Fruit fly (Drosophila melanogaster) whole organism, embryonic: ENCODE results near the gene Obp99d.

ENCODE experiments used
- Adf1 ChIP-seq: fragments of 200-800 bp; sonication (Bioruptor generic); IDR thresholded peaks from 2 replicates; pipeline ENCODE4 v1.3.6; 2022; ENCODE audit warnings: missing biosample characterization, missing genetic modification characterization
- Atf-2 ChIP-seq: fragments of 200-800 bp; sonication (Bioruptor generic); optimal IDR thresholded peaks from 2 replicates; lab custom pipeline; 2016; ENCODE audit warnings: missing biosample characterization, missing genetic modification characterization
- Awh ChIP-seq: fragments of 200-800 bp; sonication (Bioruptor generic); IDR thresholded peaks from 2 replicates; pipeline ENCODE4, ENCODE4 v1.3.6; 2022; ENCODE audit warnings: missing biosample characterization, missing genetic modification characterization
- CG10979 ChIP-seq: fragments of 200-800 bp; sonication (Bioruptor generic); optimal IDR thresholded peaks from 2 replicates; lab custom pipeline; 2018; ENCODE audit warnings: missing biosample characterization, mild to moderate bottlenecking, missing genetic modification characterization, moderate library complexity
- CG12659 ChIP-seq: fragments of 200-800 bp; sonication (Bioruptor generic); optimal IDR thresholded peaks from 3 replicates; lab custom pipeline; 2017; ENCODE audit warnings: mild to moderate bottlenecking, missing biosample characterization, missing genetic modification reagents, missing genetic modification characterization
- CG12744 ChIP-seq: fragments of 200-800 bp; sonication (Bioruptor generic); optimal IDR thresholded peaks from 2 replicates; lab custom pipeline; 2016; ENCODE audit warnings: missing biosample characterization, missing genetic modification characterization
- CG12942 ChIP-seq: fragments of 200-800 bp; sonication (Bioruptor generic); optimal IDR thresholded peaks from 3 replicates; lab custom pipeline; 2016; ENCODE audit warnings: missing biosample characterization, missing genetic modification characterization
- CG16815 ChIP-seq: fragments of 200-800 bp; sonication (Bioruptor generic); optimal IDR thresholded peaks from 3 replicates; lab custom pipeline; 2017; ENCODE audit warnings: missing biosample characterization, mild to moderate bottlenecking, missing genetic modification characterization
- CG17328 ChIP-seq: fragments of 200-800 bp; sonication (Bioruptor generic); IDR thresholded peaks from 2 replicates; pipeline ENCODE4 v1.3.6; 2022; ENCODE audit warnings: missing biosample characterization, missing genetic modification characterization
- CG17359 ChIP-seq: fragments of 200-800 bp; sonication (Bioruptor generic); optimal IDR thresholded peaks from 3 replicates; lab custom pipeline; 2018; ENCODE audit warnings: missing biosample characterization, mild to moderate bottlenecking, missing genetic modification characterization, moderate library complexity
- CG2116 ChIP-seq: fragments of 200-800 bp; sonication (Bioruptor generic); optimal IDR thresholded peaks from 3 replicates; lab custom pipeline; 2018; ENCODE audit warnings: missing biosample characterization, mild to moderate bottlenecking, missing genetic modification characterization
- CG2129 ChIP-seq: fragments of 200-800 bp; sonication (Bioruptor generic); IDR thresholded peaks from 2 replicates; pipeline ENCODE4 v1.3.6; 2022; ENCODE audit warnings: missing biosample characterization, missing genetic modification characterization; ENCODE audit not compliant: partially characterized antibody
- CG3065 ChIP-seq: fragments of 200-800 bp; sonication (Bioruptor generic); optimal IDR thresholded peaks from 2 replicates; lab custom pipeline; 2016; ENCODE audit warnings: missing biosample characterization, missing genetic modification characterization
- CG43689 ChIP-seq: fragments of 200-800 bp; sonication (Bioruptor generic); IDR thresholded peaks from 2 replicates; pipeline ENCODE4 v1.3.6; 2022; ENCODE audit warnings: missing biosample characterization, missing genetic modification characterization
- CG4617 ChIP-seq: fragments of 200-800 bp; sonication (Bioruptor generic); optimal IDR thresholded peaks from 3 replicates; lab custom pipeline; 2016; ENCODE audit warnings: missing biosample characterization, missing genetic modification characterization, borderline replicate concordance
- CG4854 ChIP-seq: fragments of 200-800 bp; sonication (Bioruptor generic); optimal IDR thresholded peaks from 2 replicates; lab custom pipeline; 2016; ENCODE audit warnings: missing biosample characterization, missing genetic modification characterization, inconsistent platforms
- CG6254 ChIP-seq: fragments of 200-800 bp; sonication (Bioruptor generic); optimal IDR thresholded peaks from 3 replicates; lab custom pipeline; 2017; ENCODE audit warnings: mild to moderate bottlenecking, missing biosample characterization, missing genetic modification reagents, missing genetic modification characterization
- CG6813 ChIP-seq: fragments of 200-800 bp; sonication (Bioruptor generic); optimal IDR thresholded peaks from 2 replicates; lab custom pipeline; 2017; ENCODE audit warnings: missing biosample characterization, missing genetic modification characterization, mild to moderate bottlenecking, moderate library complexity, missing genetic modification reagents
- CG6854 ChIP-seq: fragments of 200-800 bp; sonication (Bioruptor generic); optimal IDR thresholded peaks from 3 replicates; lab custom pipeline; 2017; ENCODE audit warnings: missing biosample characterization, mild to moderate bottlenecking, missing genetic modification characterization
- CG7556 ChIP-seq: fragments of 200-800 bp; sonication (Bioruptor generic); optimal IDR thresholded peaks from 2 replicates; lab custom pipeline; 2017; ENCODE audit warnings: missing biosample characterization, mild to moderate bottlenecking, missing genetic modification characterization
- CG7786 ChIP-seq: fragments of 200-800 bp; sonication (Bioruptor generic); optimal IDR thresholded peaks from 2 replicates; lab custom pipeline; 2016; ENCODE audit warnings: missing biosample characterization, missing genetic modification characterization
- CG8388 ChIP-seq: fragments of 200-800 bp; sonication (Bioruptor generic); optimal IDR thresholded peaks from 2 replicates; lab custom pipeline; 2019; ENCODE audit warnings: missing biosample characterization, mild to moderate bottlenecking, missing genetic modification characterization, moderate library complexity
- CG9797 ChIP-seq: fragments of 200-800 bp; sonication (Bioruptor generic); optimal IDR thresholded peaks from 3 replicates; lab custom pipeline; 2018; ENCODE audit warnings: missing biosample characterization, mild to moderate bottlenecking, missing genetic modification characterization
- CG9932 ChIP-seq: fragments of 200-800 bp; sonication (Bioruptor generic); IDR thresholded peaks from 2 replicates; pipeline ENCODE4 v1.3.6; 2022; ENCODE audit warnings: missing biosample characterization, missing genetic modification characterization
- Dek ChIP-seq: fragments of 200-800 bp; sonication (Bioruptor generic); optimal IDR thresholded peaks from 3 replicates; lab custom pipeline; 2019; ENCODE audit warnings: missing biosample characterization, mild to moderate bottlenecking, missing genetic modification characterization, moderate library complexity
- Dll ChIP-seq: fragments of 200-800 bp; sonication (Bioruptor generic); IDR thresholded peaks from 4 replicates; pipeline ENCODE4 v1.3.6; 2022; ENCODE audit warnings: missing biosample characterization, missing genetic modification characterization; ENCODE audit not compliant: partially characterized antibody
- HLH3B ChIP-seq: fragments of 200-800 bp; sonication (Bioruptor generic); IDR thresholded peaks from 2 replicates; pipeline ENCODE4 v1.3.6; 2022; ENCODE audit warnings: missing biosample characterization, missing genetic modification characterization
- Lim3 ChIP-seq: fragments of 200-800 bp; sonication (Bioruptor generic); IDR thresholded peaks from 2 replicates; pipeline ENCODE4 v1.3.6; 2022; ENCODE audit warnings: missing biosample characterization, missing genetic modification characterization
- MBD-R2 ChIP-seq: fragments of 200-800 bp; sonication (Bioruptor generic); IDR thresholded peaks from 2 replicates; pipeline ENCODE4 v1.3.6; 2022; ENCODE audit warnings: missing biosample characterization, missing genetic modification characterization
- Meics ChIP-seq: fragments of 200-800 bp; sonication (Bioruptor generic); optimal IDR thresholded peaks from 2 replicates; lab custom pipeline; 2017; ENCODE audit warnings: missing biosample characterization, mild to moderate bottlenecking, missing genetic modification characterization
- Scr ChIP-seq: fragments of 200-800 bp; sonication (Bioruptor generic); IDR thresholded peaks from 2 replicates; pipeline ENCODE4 v1.3.6; 2022; ENCODE audit warnings: missing biosample characterization, missing genetic modification characterization; ENCODE audit not compliant: partially characterized antibody
- Sox100B ChIP-seq: fragments of 200-800 bp; sonication (Bioruptor generic); optimal IDR thresholded peaks from 3 replicates; lab custom pipeline; 2018; ENCODE audit warnings: missing biosample characterization, mild to moderate bottlenecking, missing genetic modification characterization
- Trl ChIP-seq, 3 experiments: fragments of >200 bp in 2 of 3; fragments of 200-800 bp in 1 of 3; sonication (Bioruptor generic) in 1 of 3; optimal IDR thresholded peaks; 2 replicates in 1 of 3; 3 replicates in 2 of 3; lab custom pipeline; 2016 to 2017; ENCODE audit warnings: missing biosample characterization in 1 of 3, missing genetic modification characterization in 1 of 3
- az2 ChIP-seq: fragments of 200-800 bp; sonication (Bioruptor generic); optimal IDR thresholded peaks from 3 replicates; lab custom pipeline; 2016; ENCODE audit warnings: missing biosample characterization, missing genetic modification characterization
- bigmax ChIP-seq: fragments of 200-800 bp; sonication (Bioruptor generic); optimal IDR thresholded peaks from 2 replicates; lab custom pipeline; 2018; ENCODE audit warnings: missing biosample characterization, mild to moderate bottlenecking, missing genetic modification characterization
- crp ChIP-seq, 2 experiments: fragments of 200-800 bp; sonication (Bioruptor generic); optimal IDR thresholded peaks; 2 replicates in 1 of 2; 3 replicates in 1 of 2; lab custom pipeline; 2017; ENCODE audit warnings: missing biosample characterization in 2 of 2, missing genetic modification characterization in 2 of 2, mild to moderate bottlenecking in 1 of 2, moderate library complexity in 1 of 2
- dpn ChIP-seq, 2 experiments: fragments of 200-800 bp; sonication (Bioruptor generic); optimal IDR thresholded peaks; 3 replicates each; lab custom pipeline; 2016; ENCODE audit warnings: missing biosample characterization in 2 of 2, missing genetic modification characterization in 2 of 2
- en ChIP-seq: fragments of 200-800 bp; sonication (Bioruptor generic); optimal IDR thresholded peaks from 2 replicates; lab custom pipeline; 2016; ENCODE audit warnings: missing biosample characterization, missing genetic modification characterization
- eve ChIP-seq, 2 experiments: fragments of >200 bp; optimal IDR thresholded peaks; 2 replicates each; lab custom pipeline; 2017; ENCODE audit warnings: missing biosample characterization in 2 of 2, missing genetic modification characterization in 2 of 2
- gsb ChIP-seq: fragments of 200-800 bp; sonication (Bioruptor generic); IDR thresholded peaks from 2 replicates; pipeline ENCODE4 v1.3.6; 2022; ENCODE audit warnings: missing biosample characterization, missing genetic modification characterization
- hth ChIP-seq: fragments of >200 bp; optimal IDR thresholded peaks from 2 replicates; lab custom pipeline; 2017; ENCODE audit warnings: inconsistent platforms
- jumu ChIP-seq: fragments of 200-800 bp; sonication (Bioruptor generic); optimal IDR thresholded peaks from 3 replicates; lab custom pipeline; 2016; ENCODE audit warnings: missing biosample characterization, missing genetic modification characterization
- ken ChIP-seq: fragments of 200-800 bp; sonication (Bioruptor generic); IDR thresholded peaks from 3 replicates; pipeline ENCODE4 v1.3.6; 2022; ENCODE audit warnings: missing biosample characterization, missing genetic modification characterization
- lola ChIP-seq, 3 experiments: fragments of >200 bp in 2 of 3; fragments of 200-800 bp in 1 of 3; sonication (Bioruptor generic) in 1 of 3; optimal IDR thresholded peaks; 2 replicates each; lab custom pipeline; 2017 to 2019; ENCODE audit warnings: missing biosample characterization in 3 of 3, missing genetic modification characterization in 3 of 3, mild to moderate bottlenecking in 1 of 3, moderate library complexity in 1 of 3
- maf-S ChIP-seq: fragments of 200-800 bp; sonication (Bioruptor generic); optimal IDR thresholded peaks from 2 replicates; lab custom pipeline; 2016; ENCODE audit warnings: missing biosample characterization, missing genetic modification characterization
- sima ChIP-seq: fragments of 200-800 bp; sonication (Bioruptor generic); optimal IDR thresholded peaks from 2 replicates; lab custom pipeline; 2016; ENCODE audit warnings: missing biosample characterization, missing genetic modification characterization
- ssp ChIP-seq: fragments of 200-800 bp; sonication (Bioruptor generic); IDR thresholded peaks from 2 replicates; pipeline ENCODE4 v1.3.6; 2022; ENCODE audit warnings: missing biosample characterization, missing genetic modification characterization
- twi ChIP-seq: fragments of 200-800 bp; optimal IDR thresholded peaks from 2 replicates; lab custom pipeline; 2019; ENCODE audit warnings: missing biosample characterization, mild to moderate bottlenecking, missing genetic modification characterization, moderate library complexity
- vnd ChIP-seq: fragments of 200-800 bp; sonication (Bioruptor generic); IDR thresholded peaks from 3 replicates; pipeline ENCODE4 v1.3.6; 2022; ENCODE audit warnings: missing biosample characterization, missing genetic modification characterization; ENCODE audit not compliant: partially characterized antibody
- zfh1 ChIP-seq: fragments of 200-800 bp; sonication (Bioruptor generic); IDR thresholded peaks from 3 replicates; pipeline ENCODE4 v1.3.6; 2022; ENCODE audit warnings: missing biosample characterization, missing genetic modification characterization

Obp99d gene

DNA sequence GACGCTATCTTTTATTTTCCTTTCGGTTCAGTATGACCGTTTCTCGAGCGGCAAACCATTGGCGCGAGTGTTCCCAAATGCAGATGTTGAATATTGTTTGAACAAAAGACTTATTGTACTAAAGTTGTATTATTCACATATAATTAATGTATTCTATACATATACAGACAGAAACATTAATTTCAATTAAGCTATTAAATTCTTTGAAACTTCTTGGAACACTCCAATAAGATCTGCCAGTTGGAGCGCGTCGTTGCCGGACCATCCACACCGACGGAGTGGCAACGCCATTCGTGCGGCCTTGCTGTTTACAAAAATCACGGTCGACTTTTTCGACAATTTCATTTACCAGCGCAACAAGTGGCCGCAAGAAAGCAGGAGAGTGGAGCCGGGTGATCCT, 30.8 kb downstream of the Obp99d start, which contains the start of the genes Wdr24 and IntS11 (continued):
- TF ChIP-seq Awh (GFP tag; lab: Robert Waterston, UW) (peak; percentile 74), Sox100B (GFP tag; lab: Kevin White, UChicago) (no peak), MBD-R2 (GFP tag; lab: Robert Waterston, UW) (peak; percentile 98), ssp (peak; percentile 84), CG6813 (GFP tag; lab: Kevin White, UChicago) (no peak), en (no peak), CG17359 (tag; lab: Kevin White, UChicago) (peak; percentile 70), CG4617 (GFP tag; lab: Kevin White, UChicago) (peak; percentile 91), CG12659 (peak; percentile 91), CG17328 (peak; percentile 75), zfh1 (peak; percentile 81), CG8388 (no peak), CG4854 (GFP tag; lab: Kevin White, UChicago) (peak; percentile 58), twi (tag; lab: Kevin White, UChicago) (peak; percentile 71), CG12744 (GFP tag; lab: Kevin White, UChicago) (peak; percentile 63), ken (peak; percentile 90), CG10979 (peak; percentile 54), Trl (optimal IDR thresholded peaks at IDR 0.05; lab: Kevin White, UChicago) (no peak), Trl (GFP tag; optimal IDR thresholded peaks at IDR 0.05; lab: Kevin White, UChicago) (peak; percentile 41), sima (GFP tag; lab: Kevin White, UChicago) (no peak), CG7556 (peak; percentile 71), crp (GFP tag; optimal IDR thresholded peaks at IDR 0.05; lab: Kevin White, UChicago) (peak in 1 of 2 experiments; percentile 70), dpn (GFP tag; optimal IDR thresholded peaks at IDR 0.05; lab: Kevin White, UChicago) (peak; percentile 65 to 82), Atf-2 (GFP tag; lab: Kevin White, UChicago) (peak; percentile 47), bigmax (GFP tag; lab: Kevin White, UChicago) (no peak), jumu (peak; percentile 56), Dll (GFP tag; lab: Robert Waterston, UW) (0 out of 4 replicates have a peak, but pooled peaks have one; percentile 42), CG9797 (GFP tag; lab: Kevin White, UChicago) (peak; percentile 87), Scr (GFP tag; lab: Robert Waterston, UW) (peak; percentile 51), Adf1 (peak; percentile 71), CG16815 (GFP tag; lab: Kevin White, UChicago) (peak; percentile 88), CG2116 (peak; percentile 81), CG9932 (GFP tag; lab: Robert Waterston, UW) (peak; percentile 97), az2 (peak; percentile 58), CG6854 (GFP tag; lab: Kevin White, UChicago) (no peak), CG7786 (GFP tag; lab: Kevin White, UChicago) (peak; percentile 73), gsb (GFP tag; lab: Robert Waterston, UW) (peak; percentile 86), hth (lab: Kevin White, UChicago) (no peak), eve (GFP tag; optimal IDR thresholded peaks at IDR 0.05; lab: Kevin White, UChicago) (no peak), CG6254 (peak; percentile 30), vnd (GFP tag; lab: Robert Waterston, UW) (peak; percentile 52; the same call in 2 of the 3 replicates), HLH3B (GFP tag; lab: Robert Waterston, UW) (peak; percentile 90), CG2129 (GFP tag; lab: Robert Waterston, UW) (no peak), maf-S (GFP tag; lab: Kevin White, UChicago) (peak; percentile 47), Lim3 (GFP tag; lab: Robert Waterston, UW) (peak; percentile 64), lola (GFP tag; optimal IDR thresholded peaks at IDR 0.05; lab: Kevin White, UChicago) (peak in 1 of 3 experiments; percentile 49), CG3065 (GFP tag; lab: Kevin White, UChicago) (no peak), Meics (GFP tag; lab: Kevin White, UChicago) (peak; percentile 82), CG12942 (GFP tag; lab: Kevin White, UChicago) (peak; percentile 72), Dek (tag; lab: Kevin White, UChicago) (peak; percentile 90), CG43689 (GFP tag; lab: Robert Waterston, UW) (peak; percentile 80)
